Worm (Caenorhabditis elegans) whole organism, mixed stage, embryonic: ENCODE measurements around the gene msp-10.

Experiments
- bed-3 ChIP-seq: fragments of 200-800 bp; sonication (Bioruptor generic); optimal IDR thresholded peaks from 3 replicates; lab custom pipeline; 2018; ENCODE audit warnings: mild to moderate bottlenecking, missing genetic modification characterization, moderate library complexity, missing compliant biosample characterization
- blmp-1 ChIP-seq: fragments of 150-350 bp; optimal IDR thresholded peaks from 2 replicates; lab custom pipeline; 2014; ENCODE audit warnings: missing biosample characterization, missing genetic modification characterization
- ceh-39 ChIP-seq: fragments of 150-350 bp; optimal IDR thresholded peaks from 2 replicates; lab custom pipeline; 2014; ENCODE audit warnings: missing biosample characterization, missing genetic modification characterization
- ceh-43 ChIP-seq: fragments of 200-800 bp; sonication (Bioruptor generic); optimal IDR thresholded peaks from 2 replicates; lab custom pipeline; 2018; ENCODE audit warnings: mild to moderate bottlenecking, missing genetic modification characterization, moderate library complexity, missing compliant biosample characterization
- ceh-83 ChIP-seq: fragments of 200-800 bp; sonication (Bioruptor generic); optimal IDR thresholded peaks from 2 replicates; lab custom pipeline; 2018; ENCODE audit warnings: mild to moderate bottlenecking, missing genetic modification characterization, missing compliant biosample characterization
- ces-1 ChIP-seq: fragments of 150-350 bp; optimal IDR thresholded peaks from 2 replicates; lab custom pipeline; 2014; ENCODE audit warnings: missing biosample characterization, missing genetic modification reagents, missing genetic modification characterization
- cnd-1 ChIP-seq: fragments of 200-800 bp; sonication (Bioruptor generic); optimal IDR thresholded peaks from 2 replicates; lab custom pipeline; 2018; ENCODE audit warnings: mild to moderate bottlenecking, missing genetic modification characterization, missing compliant biosample characterization
- drap-1 ChIP-seq: fragments of 200-800 bp; sonication (Bioruptor generic); optimal IDR thresholded peaks from 3 replicates; lab custom pipeline; 2018; ENCODE audit warnings: mild to moderate bottlenecking, missing genetic modification characterization, missing compliant biosample characterization
- elt-1 ChIP-seq: sonication (generic microtip); optimal IDR thresholded peaks from 2 replicates; lab custom pipeline; 2017; ENCODE audit warnings: missing genetic modification characterization, mild to moderate bottlenecking, missing compliant biosample characterization, antibody characterized with exemption, moderate library complexity, borderline replicate concordance; ENCODE audit not compliant: insufficient read depth
- elt-3 ChIP-seq: fragments of 150-350 bp; optimal IDR thresholded peaks from 2 replicates; lab custom pipeline; 2014; ENCODE audit warnings: missing biosample characterization, missing genetic modification characterization
- flh-1 ChIP-seq: fragments of 200-800 bp; sonication (Bioruptor generic); optimal IDR thresholded peaks from 2 replicates; lab custom pipeline; 2018; ENCODE audit warnings: mild to moderate bottlenecking, missing genetic modification characterization, moderate library complexity, missing compliant biosample characterization
- ham-2 ChIP-seq: fragments of 200-800 bp; sonication (Bioruptor generic); optimal IDR thresholded peaks from 2 replicates; lab custom pipeline; 2018; ENCODE audit warnings: mild to moderate bottlenecking, missing genetic modification characterization, missing compliant biosample characterization
- hlh-1 ChIP-seq: fragments of 150-350 bp; optimal IDR thresholded peaks from 2 replicates; lab custom pipeline; 2014; ENCODE audit warnings: missing biosample characterization, missing genetic modification reagents, missing genetic modification characterization
- lin-13 ChIP-seq: fragments of 150-350 bp; optimal IDR thresholded peaks from 2 replicates; lab custom pipeline; 2014; ENCODE audit warnings: missing biosample characterization, missing genetic modification characterization
- lsy-2 ChIP-seq: fragments of 150-350 bp; optimal IDR thresholded peaks from 2 replicates; lab custom pipeline; 2014; ENCODE audit warnings: missing biosample characterization, missing genetic modification characterization
- mab-5 ChIP-seq: fragments of 150-350 bp; optimal IDR thresholded peaks from 2 replicates; lab custom pipeline; 2014; ENCODE audit warnings: missing biosample characterization, missing genetic modification characterization
- mls-2 ChIP-seq: sonication (generic microtip); optimal IDR thresholded peaks from 2 replicates; lab custom pipeline; 2016; ENCODE audit warnings: mild to moderate bottlenecking, missing genetic modification characterization, moderate library complexity, missing compliant biosample characterization
- nhr-12 ChIP-seq: fragments of 150-350 bp; optimal IDR thresholded peaks from 2 replicates; lab custom pipeline; 2014; ENCODE audit warnings: missing biosample characterization, missing genetic modification characterization
- nhr-2 ChIP-seq: fragments of 150-350 bp; optimal IDR thresholded peaks from 2 replicates; lab custom pipeline; 2014; ENCODE audit warnings: missing biosample characterization, missing genetic modification characterization
- nhr-237 ChIP-seq: fragments of 150-350 bp; optimal IDR thresholded peaks from 2 replicates; lab custom pipeline; 2014; ENCODE audit warnings: missing biosample characterization, missing genetic modification characterization
- nhr-28 ChIP-seq: fragments of 150-350 bp; optimal IDR thresholded peaks from 2 replicates; lab custom pipeline; 2014; ENCODE audit warnings: missing biosample characterization, missing genetic modification characterization
- nhr-76 ChIP-seq: sonication (generic microtip); optimal IDR thresholded peaks from 2 replicates; lab custom pipeline; 2017; ENCODE audit warnings: missing biosample characterization, missing genetic modification characterization
- pha-4 ChIP-seq: fragments of 150-350 bp; optimal IDR thresholded peaks from 2 replicates; lab custom pipeline; 2018; ENCODE audit warnings: missing biosample characterization, missing genetic modification reagents, missing genetic modification characterization
- tbx-8 ChIP-seq: fragments of 200-800 bp; sonication (Bioruptor generic); optimal IDR thresholded peaks from 2 replicates; lab custom pipeline; 2018; ENCODE audit warnings: mild to moderate bottlenecking, missing genetic modification characterization, moderate library complexity, missing compliant biosample characterization
- unc-120 ChIP-seq: sonication (generic microtip); optimal IDR thresholded peaks from 2 replicates; lab custom pipeline; 2017; ENCODE audit warnings: missing genetic modification characterization, missing compliant biosample characterization; ENCODE audit not compliant: poor library complexity, severe bottlenecking
- unc-39 ChIP-seq: fragments of 150-350 bp; optimal IDR thresholded peaks from 2 replicates; lab custom pipeline; 2014; ENCODE audit warnings: missing biosample characterization, missing genetic modification characterization
- unc-62 ChIP-seq: fragments of 150-350 bp; optimal IDR thresholded peaks from 2 replicates; lab custom pipeline; 2014; ENCODE audit warnings: missing biosample characterization, missing genetic modification reagents, missing genetic modification characterization
- zip-8 ChIP-seq: fragments of 150-350 bp; optimal IDR thresholded peaks from 2 replicates; lab custom pipeline; 2014; ENCODE audit warnings: missing biosample characterization, missing genetic modification characterization
- ztf-11 ChIP-seq: fragments of 150-350 bp; optimal IDR thresholded peaks from 2 replicates; lab custom pipeline; 2014; ENCODE audit warnings: missing biosample characterization, missing genetic modification characterization

msp-10 gene

DNA sequence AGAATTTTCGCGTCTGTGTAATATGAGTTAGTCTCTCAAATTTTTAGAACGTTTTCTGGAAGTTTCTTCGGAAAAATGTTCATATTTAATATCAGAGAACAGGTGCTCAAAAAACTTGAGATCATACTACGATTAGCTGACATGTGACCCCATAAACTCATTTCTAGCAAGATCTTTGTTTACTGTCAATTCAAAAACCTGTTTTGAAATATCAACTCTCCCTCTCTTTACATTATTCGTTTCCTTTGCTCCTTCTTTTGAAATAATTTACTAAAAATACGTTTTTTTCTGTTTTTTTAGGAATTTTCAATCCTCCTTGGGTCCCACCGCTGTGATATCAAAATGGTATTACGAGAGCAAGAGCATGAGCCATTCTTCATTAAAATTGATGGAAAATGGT, 38.3 kb upstream of the msp-10 start, which contains the start of gene fat-4:
TSS of gene fat-4 (plus strand) at position 301 of the 400 bp plus-strand sequence.
- no peak for TF ChIP-seq nhr-76 (tag; lab: Kevin White, UChicago)
- TF ChIP-seq ceh-39 (tag; lab: Kevin White, UChicago): no peak
- no peak for TF ChIP-seq ham-2 (GFP tag; lab: Kevin White, UChicago)
- TF ChIP-seq blmp-1 (tag; lab: Kevin White, UChicago): no peak
- no peak for TF ChIP-seq lsy-2 (tag; lab: Kevin White, UChicago)
- TF ChIP-seq ceh-43 (GFP tag; lab: Kevin White, UChicago): no peak
- no peak for TF ChIP-seq bed-3 (GFP tag; lab: Kevin White, UChicago)
- no peak for TF ChIP-seq nhr-28
- no peak for TF ChIP-seq pha-4 (tag; lab: Kevin White, UChicago)
- no peak for TF ChIP-seq ces-1 (GFP tag; lab: Kevin White, UChicago)
- TF ChIP-seq elt-3 (tag; lab: Kevin White, UChicago): no peak
- TF ChIP-seq mls-2 (tag; lab: Kevin White, UChicago): no peak
- TF ChIP-seq unc-62 (GFP tag; lab: Kevin White, UChicago): no peak
- TF ChIP-seq ztf-11 (tag; lab: Kevin White, UChicago): no peak
- no peak for TF ChIP-seq lin-13 (tag; lab: Kevin White, UChicago)
- TF ChIP-seq cnd-1 (tag; lab: Kevin White, UChicago): no peak

DNA sequence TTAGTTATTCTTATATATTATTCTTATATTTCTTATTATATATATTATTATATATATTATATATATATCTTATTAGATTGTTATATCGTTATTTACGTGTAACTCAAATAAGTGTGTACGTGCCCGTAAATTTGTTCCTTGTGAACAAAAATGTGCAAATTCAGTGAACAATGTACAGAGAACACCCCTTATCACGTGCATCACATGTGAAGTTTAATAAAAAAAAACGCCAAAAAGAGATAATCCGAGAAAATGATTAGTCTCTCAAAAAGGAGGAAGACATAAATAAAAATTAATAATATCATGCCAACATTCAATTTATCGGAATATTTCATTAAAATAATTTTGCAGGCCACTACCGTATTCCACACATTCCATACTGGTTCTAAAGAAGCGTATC, 37.8 kb upstream of the msp-10 start:
- TF ChIP-seq hlh-1 (tag; lab: Kevin White, UChicago): no peak
- no peak for TF ChIP-seq elt-3 (tag; lab: Kevin White, UChicago)
- TF ChIP-seq nhr-12: no peak
- no peak for TF ChIP-seq zip-8 (tag; lab: Kevin White, UChicago)

DNA sequence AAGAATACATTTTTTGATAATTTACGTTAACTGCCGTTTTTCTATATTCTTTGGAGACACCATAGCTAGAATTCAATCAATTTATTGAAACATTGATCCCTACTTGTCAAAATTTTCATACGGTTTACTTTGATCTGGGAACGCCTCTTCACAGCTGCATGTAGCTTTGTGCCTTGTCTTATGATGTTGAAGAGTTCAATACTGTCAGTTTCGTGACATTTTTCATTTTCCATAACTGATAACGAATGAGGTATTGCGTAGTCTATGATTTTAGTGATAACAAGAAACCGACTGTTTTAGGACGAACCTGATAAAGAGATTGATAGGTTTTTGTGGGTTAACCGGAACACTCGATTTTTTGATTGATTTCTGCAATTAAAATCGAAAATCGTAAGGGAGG, 36.0 kb upstream of the msp-10 start:
- TF ChIP-seq nhr-237 (no peak), nhr-2 (tag; lab: Kevin White, UChicago) (no peak), unc-120 (tag; lab: Kevin White, UChicago) (no peak), mls-2 (tag; lab: Kevin White, UChicago) (no peak), tbx-8 (GFP tag; lab: Kevin White, UChicago) (no peak), bed-3 (GFP tag; lab: Kevin White, UChicago) (no peak), mab-5 (tag; lab: Kevin White, UChicago) (no peak), lsy-2 (tag; lab: Kevin White, UChicago) (no peak), blmp-1 (tag; lab: Kevin White, UChicago) (no peak), nhr-76 (tag; lab: Kevin White, UChicago) (no peak), nhr-28 (no peak), cnd-1 (tag; lab: Kevin White, UChicago) (no peak)

DNA sequence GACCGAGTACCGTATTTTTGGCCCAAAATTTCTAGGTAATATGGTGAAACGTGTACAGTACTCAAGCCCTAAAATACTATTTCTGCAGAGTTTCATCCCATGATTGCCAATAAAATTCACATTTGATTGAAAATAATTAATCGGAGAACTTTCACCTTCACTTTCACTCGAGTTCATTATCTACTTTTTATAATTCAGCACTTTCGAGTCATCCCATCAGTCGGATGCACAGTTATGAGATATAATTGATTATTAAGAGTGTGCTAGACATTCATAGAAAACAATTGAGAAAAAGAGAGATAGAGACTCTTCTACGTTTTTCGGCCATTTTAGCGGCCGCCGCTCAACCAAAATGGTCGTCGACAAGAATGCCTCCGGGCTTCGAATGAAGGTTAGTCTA, 34.7 kb upstream of the msp-10 start, which contains the start of gene fat-3:
TSS of gene fat-3 (plus strand) at position 313 of the 400 bp plus-strand sequence.
- TF ChIP-seq unc-62 (GFP tag; lab: Kevin White, UChicago) (no peak), elt-3 (tag; lab: Kevin White, UChicago) (no peak), mab-5 (tag; lab: Kevin White, UChicago) (no peak), unc-39 (tag; lab: Kevin White, UChicago) (no peak), ztf-11 (tag; lab: Kevin White, UChicago) (no peak), drap-1 (GFP tag; lab: Kevin White, UChicago) (no peak), ceh-83 (GFP tag; lab: Kevin White, UChicago) (no peak), flh-1 (GFP tag; lab: Kevin White, UChicago) (no peak), mls-2 (tag; lab: Kevin White, UChicago) (no peak), nhr-12 (no peak), nhr-237 (no peak), cnd-1 (tag; lab: Kevin White, UChicago) (no peak)

DNA sequence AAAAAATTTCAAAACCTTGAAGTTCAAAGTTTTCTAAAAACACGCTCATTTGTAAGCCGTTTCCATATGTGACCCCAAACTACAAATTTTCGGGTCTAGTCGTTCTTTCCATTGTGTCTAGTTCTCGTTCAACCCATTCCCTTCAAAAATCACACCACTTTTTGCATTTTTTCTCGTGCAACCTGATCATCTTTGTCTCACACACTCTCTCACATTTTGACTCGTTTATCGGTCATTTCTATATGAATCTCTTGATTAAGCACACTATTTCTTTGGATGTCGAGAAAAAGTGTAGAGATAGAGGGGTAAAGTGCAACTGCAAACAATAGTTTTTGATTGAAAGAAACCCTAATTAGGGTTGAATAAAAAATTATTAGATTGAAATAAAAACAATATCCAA, 33.9 kb upstream of the msp-10 start:
- TF ChIP-seq nhr-12: no peak
- TF ChIP-seq mls-2 (tag; lab: Kevin White, UChicago): no peak
- peak; percentile 53 for TF ChIP-seq ceh-39 (tag; lab: Kevin White, UChicago)
- no peak for TF ChIP-seq blmp-1 (tag; lab: Kevin White, UChicago)
- TF ChIP-seq nhr-28: no peak
- TF ChIP-seq ces-1 (GFP tag; lab: Kevin White, UChicago): peak; percentile 66
- peak; percentile 52 for TF ChIP-seq unc-120 (tag; lab: Kevin White, UChicago)
- TF ChIP-seq unc-62 (GFP tag; lab: Kevin White, UChicago): no peak
- no peak for TF ChIP-seq nhr-237
- TF ChIP-seq elt-1: no peak
